Fruit fly (Drosophila melanogaster): Measurements from ENCODE around the gene Ptp61F.

Ptp61F gene

dm6 chr3L:1349942-1350923 is 124.8 kb downstream of the Ptp61F start (continued):
- TF ChIP-seq bigmax (GFP tag; optimal IDR thresholded peaks at IDR 0.05) (no peak), CG13894 (tag; optimal IDR thresholded peaks at IDR 0.05) (peak; percentile 59), ham (GFP tag; IDR thresholded peaks at IDR 0.05) (no peak), CG9817 (tag; optimal IDR thresholded peaks at IDR 0.05) (peak; percentile 19), CG43689 (GFP tag; IDR thresholded peaks at IDR 0.05) (no peak), CG34376 (GFP tag; optimal IDR thresholded peaks at IDR 0.05) (no peak), Camta (GFP tag; optimal IDR thresholded peaks at IDR 0.05) (peak; percentile 38), CG31224 (GFP tag; IDR thresholded peaks at IDR 0.05) (peak; percentile 30; the same call in 1 of the 2 replicates), onecut (GFP tag; IDR thresholded peaks at IDR 0.05) (no peak), CG13287 (GFP tag; IDR thresholded peaks at IDR 0.05; ENCODE audit: partially characterized antibody) (peak; percentile 98), esg (GFP tag; conservative IDR thresholded peaks at IDR 0.05) (no peak), CG9437 (GFP tag; optimal IDR thresholded peaks at IDR 0.05) (peak; percentile 19), hkb (optimal IDR thresholded peaks at IDR 0.05) (no peak), hkb (GFP tag; IDR thresholded peaks at IDR 0.05) (no peak), CG7786 (GFP tag; optimal IDR thresholded peaks at IDR 0.05) (peak; percentile 1), slp2 (GFP tag; optimal IDR thresholded peaks at IDR 0.05) (peak; percentile 7), Opbp (GFP tag; IDR thresholded peaks at IDR 0.05; ENCODE audit: partially characterized antibody) (peak; percentile 98), CG10543 (GFP tag; optimal IDR thresholded peaks at IDR 0.05) (peak; percentile 29), gsb (GFP tag; IDR thresholded peaks at IDR 0.05) (no peak), Med (GFP tag) (peak; percentile 88), CG33557 (GFP tag; optimal IDR thresholded peaks at IDR 0.05) (peak; percentile 19), Max (GFP tag; optimal IDR thresholded peaks at IDR 0.05) (peak; percentile 20), sob (GFP tag; IDR thresholded peaks at IDR 0.05) (0 out of 2 replicates have a peak, but pooled peaks have one; percentile 13), CG9727 (GFP tag; optimal IDR thresholded peaks at IDR 0.05) (peak; percentile 35), Oli (tag; optimal IDR thresholded peaks at IDR 0.05) (peak; percentile 0), wor (GFP tag; IDR thresholded peaks at IDR 0.05) (no peak), D (optimal IDR thresholded peaks at IDR 0.05) (no peak), D (GFP tag; optimal IDR thresholded peaks at IDR 0.05) (no peak), CG14860 (GFP tag; IDR thresholded peaks at IDR 0.05; ENCODE audit: partially characterized antibody) (peak; percentile 98), CG31388 (GFP tag; optimal IDR thresholded peaks at IDR 0.05) (no peak), H2.0 (GFP tag; IDR thresholded peaks at IDR 0.05) (0 out of 2 replicates have a peak, but pooled peaks have one; percentile 12), stwl (tag; optimal IDR thresholded peaks at IDR 0.05) (peak; percentile 77), GATAe (GFP tag; conservative IDR thresholded peaks at IDR 0.05) (no peak), CG15073 (GFP tag; optimal IDR thresholded peaks at IDR 0.05) (no peak), gfzf (GFP tag; optimal IDR thresholded peaks at IDR 0.05) (peak; percentile 59), CG15269 (tag; optimal IDR thresholded peaks at IDR 0.05) (peak; percentile 38), zfh1 (GFP tag; IDR thresholded peaks at IDR 0.05) (no peak), Antp (GFP tag; optimal IDR thresholded peaks at IDR 0.05) (peak; percentile 31), maf-S (GFP tag; optimal IDR thresholded peaks at IDR 0.05) (peak; percentile 35), CG6175 (GFP tag; IDR thresholded peaks at IDR 0.05) (no peak), CkIIα-i1 (GFP tag; IDR thresholded peaks at IDR 0.05) (no peak), Sox102F (GFP tag; optimal IDR thresholded peaks at IDR 0.05) (peak; percentile 21), CG15479 (GFP tag; optimal IDR thresholded peaks at IDR 0.05) (peak; percentile 45), Doc3 (GFP tag; IDR thresholded peaks at IDR 0.05; ENCODE audit: partially characterized antibody) (peak; percentile 98), trem (tag; optimal IDR thresholded peaks at IDR 0.05) (peak; percentile 54), ATbp (GFP tag; optimal IDR thresholded peaks at IDR 0.05) (no peak), ato (GFP tag; IDR thresholded peaks at IDR 0.05; ENCODE audit: partially characterized antibody) (peak; percentile 98), CG9797 (GFP tag; optimal IDR thresholded peaks at IDR 0.05) (peak; percentile 49)

Data from whole organism, embryonic.